Worm (Caenorhabditis elegans) whole organism, L2 larva: ENCODE results near the gene F48B9.3.

Experiments
- C34F6.9 ChIP-seq: fragments of 150-350 bp; optimal IDR thresholded peaks from 2 replicates; lab custom pipeline; 2014; ENCODE audit warnings: missing biosample characterization, missing genetic modification characterization
- F13H6.1 ChIP-seq: sonication (generic microtip); optimal IDR thresholded peaks from 2 replicates; lab custom pipeline; 2016; ENCODE audit warnings: missing genetic modification characterization, missing compliant biosample characterization
- R02D3.7 ChIP-seq: fragments of 150-350 bp; optimal IDR thresholded peaks from 2 replicates; lab custom pipeline; 2014; ENCODE audit warnings: missing biosample characterization, missing genetic modification characterization
- Y55F3AM.14 ChIP-seq: fragments of 200-800 bp; sonication (Bioruptor generic); optimal IDR thresholded peaks from 2 replicates; lab custom pipeline; 2018; ENCODE audit warnings: mild to moderate bottlenecking, missing genetic modification characterization, missing compliant biosample characterization
- ZK546.5 ChIP-seq: sonication (generic microtip); optimal IDR thresholded peaks from 2 replicates; lab custom pipeline; 2017; ENCODE audit warnings: missing biosample characterization, missing genetic modification characterization
- alr-1 ChIP-seq: fragments of 150-350 bp; optimal IDR thresholded peaks from 2 replicates; lab custom pipeline; 2014; ENCODE audit warnings: missing biosample characterization, missing genetic modification characterization
- aly-2 ChIP-seq: fragments of 150-350 bp; optimal IDR thresholded peaks from 2 replicates; lab custom pipeline; 2014; ENCODE audit warnings: missing biosample characterization, missing genetic modification characterization
- ama-1 ChIP-seq: fragments of 150-350 bp; optimal IDR thresholded peaks from 2 replicates; lab custom pipeline; 2018; ENCODE audit warnings: inconsistent platforms
- ceh-82 ChIP-seq: fragments of 150-350 bp; optimal IDR thresholded peaks from 2 replicates; lab custom pipeline; 2014; ENCODE audit warnings: missing biosample characterization, missing genetic modification characterization
- dmd-4 ChIP-seq: sonication (generic microtip); optimal IDR thresholded peaks from 2 replicates; lab custom pipeline; 2017; ENCODE audit warnings: missing biosample characterization, missing genetic modification characterization
- egl-27 ChIP-seq: sonication (generic microtip); optimal IDR thresholded peaks from 3 replicates; lab custom pipeline; 2017; ENCODE audit warnings: missing biosample characterization, missing genetic modification reagents, missing genetic modification characterization
- elt-3 ChIP-seq: sonication (generic microtip); optimal IDR thresholded peaks from 2 replicates; lab custom pipeline; 2017; ENCODE audit warnings: missing biosample characterization, missing genetic modification characterization
- fos-1 ChIP-seq: fragments of 150-350 bp; optimal IDR thresholded peaks from 2 replicates; lab custom pipeline; 2014; ENCODE audit warnings: missing biosample characterization, missing genetic modification characterization
- gmeb-1 ChIP-seq: fragments of 150-350 bp; optimal IDR thresholded peaks from 2 replicates; lab custom pipeline; 2014; ENCODE audit warnings: missing biosample characterization, missing genetic modification characterization
- lin-11 ChIP-seq: fragments of 150-350 bp; sonication (generic microtip); optimal IDR thresholded peaks from 2 replicates; lab custom pipeline; 2014; ENCODE audit warnings: missing biosample characterization, missing genetic modification characterization, inconsistent platforms, mixed read lengths
- lin-39 ChIP-seq: fragments of 150-350 bp; optimal IDR thresholded peaks from 2 replicates; lab custom pipeline; 2014; ENCODE audit warnings: missing biosample characterization, missing genetic modification reagents, missing genetic modification characterization
- lsy-2 ChIP-seq, 2 experiments: fragments of 150-350 bp in 1 of 2; sonication (generic microtip) in 1 of 2; optimal IDR thresholded peaks; 2 replicates each; lab custom pipeline; 2014 to 2017; ENCODE audit warnings: missing biosample characterization in 2 of 2, missing genetic modification characterization in 2 of 2
- mbf-1 ChIP-seq: sonication (generic microtip); optimal IDR thresholded peaks from 2 replicates; lab custom pipeline; 2017; ENCODE audit warnings: missing biosample characterization, missing genetic modification characterization
- mdl-1 ChIP-seq, 2 experiments: fragments of 150-350 bp in 1 of 2; sonication (generic microtip) in 1 of 2; optimal IDR thresholded peaks; 2 replicates each; lab custom pipeline; 2017; ENCODE audit warnings: missing biosample characterization in 2 of 2, missing genetic modification characterization in 2 of 2
- nhr-10 ChIP-seq: sonication (generic microtip); optimal IDR thresholded peaks from 2 replicates; lab custom pipeline; 2017; ENCODE audit warnings: missing biosample characterization, missing genetic modification characterization
- nhr-11 ChIP-seq: fragments of 150-350 bp; optimal IDR thresholded peaks from 2 replicates; lab custom pipeline; 2014; ENCODE audit warnings: missing biosample characterization, missing genetic modification characterization
- nhr-129 ChIP-seq: fragments of 150-350 bp; optimal IDR thresholded peaks from 2 replicates; lab custom pipeline; 2014; ENCODE audit warnings: missing biosample characterization, missing genetic modification characterization
- nhr-21 ChIP-seq: fragments of 150-350 bp; optimal IDR thresholded peaks from 2 replicates; lab custom pipeline; 2014; ENCODE audit warnings: missing biosample characterization, missing genetic modification characterization
- nhr-23 ChIP-seq: fragments of 150-350 bp; optimal IDR thresholded peaks from 2 replicates; lab custom pipeline; 2014; ENCODE audit warnings: missing biosample characterization, missing genetic modification reagents, missing genetic modification characterization
- nhr-237 ChIP-seq: fragments of 150-350 bp; optimal IDR thresholded peaks from 2 replicates; lab custom pipeline; 2014; ENCODE audit warnings: missing biosample characterization, missing genetic modification characterization
- nhr-25 ChIP-seq: fragments of 150-350 bp; sonication (generic microtip); optimal IDR thresholded peaks from 3 replicates; lab custom pipeline; 2014; ENCODE audit warnings: missing biosample characterization, missing genetic modification characterization
- nhr-6 ChIP-seq: fragments of 150-350 bp; optimal IDR thresholded peaks from 2 replicates; lab custom pipeline; 2014; ENCODE audit warnings: missing biosample characterization, missing genetic modification characterization
- nhr-77 ChIP-seq: fragments of 150-350 bp; optimal IDR thresholded peaks from 2 replicates; lab custom pipeline; 2014; ENCODE audit warnings: missing biosample characterization, missing genetic modification characterization
- peb-1 ChIP-seq: fragments of 150-350 bp; optimal IDR thresholded peaks from 2 replicates; lab custom pipeline; 2014; ENCODE audit warnings: missing biosample characterization, missing genetic modification characterization
- sem-4 ChIP-seq: fragments of 150-350 bp; optimal IDR thresholded peaks from 2 replicates; lab custom pipeline; 2014; ENCODE audit warnings: missing biosample characterization, missing genetic modification reagents, missing genetic modification characterization
- skn-1 ChIP-seq: sonication (generic microtip); optimal IDR thresholded peaks from 2 replicates; lab custom pipeline; 2017; ENCODE audit warnings: missing biosample characterization, missing genetic modification characterization
- sma-3 ChIP-seq: sonication (generic microtip); optimal IDR thresholded peaks from 2 replicates; lab custom pipeline; 2016; ENCODE audit warnings: missing genetic modification reagents, missing genetic modification characterization, missing compliant biosample characterization
- unc-39 ChIP-seq: fragments of 150-350 bp; optimal IDR thresholded peaks from 2 replicates; lab custom pipeline; 2014; ENCODE audit warnings: missing biosample characterization, missing genetic modification characterization
- unc-55 ChIP-seq: fragments of 150-350 bp; sonication (generic microtip); optimal IDR thresholded peaks from 3 replicates; lab custom pipeline; 2014; ENCODE audit warnings: missing biosample characterization, missing genetic modification reagents, missing genetic modification characterization
- zag-1 ChIP-seq: fragments of 150-350 bp; optimal IDR thresholded peaks from 2 replicates; lab custom pipeline; 2014; ENCODE audit warnings: missing biosample characterization, missing genetic modification characterization
- ztf-1 ChIP-seq: fragments of 200-800 bp; sonication (Bioruptor generic); conservative IDR thresholded peaks from 2 replicates; pipeline ENCODE4 v1.3.6; 2022; ENCODE audit warnings: missing genetic modification characterization, missing compliant biosample characterization
- ztf-11 ChIP-seq: sonication (generic microtip); optimal IDR thresholded peaks from 2 replicates; lab custom pipeline; 2017; ENCODE audit warnings: missing biosample characterization, missing genetic modification characterization

Gene F48B9.3

ce11 chrX:2164751-2165150, at the start of gene F48B9.3:
Gene F48B9.3 (plus strand): TSS chrX:2165051.
- no peak for TF ChIP-seq zag-1 (tag; lab: Kevin White, UChicago)
- no peak for TF ChIP-seq mdl-1 (tag; optimal IDR thresholded peaks at IDR 0.05; lab: Kevin White, UChicago)
- no peak for TF ChIP-seq skn-1 (tag; lab: Kevin White, UChicago)
- no peak for TF ChIP-seq nhr-11
- TF ChIP-seq nhr-25, result no peak
- TF ChIP-seq ZK546.5, result no peak
- TF ChIP-seq sma-3, result no peak
- no peak for TF ChIP-seq ceh-82 (tag; lab: Kevin White, UChicago)
- no peak for TF ChIP-seq F13H6.1 (tag; lab: Kevin White, UChicago)
- no peak for TF ChIP-seq lin-11 (tag; lab: Kevin White, UChicago)
- no peak for TF ChIP-seq alr-1
- TF ChIP-seq dmd-4 (tag; lab: Kevin White, UChicago), result no peak
- TF ChIP-seq ztf-1 (GFP tag; lab: Robert Waterston, UW), result no peak
- no peak for TF ChIP-seq peb-1 (tag; lab: Kevin White, UChicago)
- no peak for TF ChIP-seq R02D3.7 (tag; lab: Kevin White, UChicago)
- no peak for TF ChIP-seq mbf-1 (tag; lab: Kevin White, UChicago)
- no peak for TF ChIP-seq aly-2 (tag; lab: Kevin White, UChicago)
- no peak for TF ChIP-seq nhr-23
- TF ChIP-seq ama-1 (lab: Kevin White, UChicago), result no peak
- no peak for TF ChIP-seq ztf-11 (tag; lab: Kevin White, UChicago)

ce11 chrX:2116304-2116867, 48.5 kb upstream of the F48B9.3 start:
- peak; percentile 23 for TF ChIP-seq sem-4
- TF ChIP-seq mdl-1 (tag; optimal IDR thresholded peaks at IDR 0.05; lab: Kevin White, UChicago), result peak in 1 of 2 experiments; percentile 12
- TF ChIP-seq nhr-21, result peak; percentile 64
- peak; percentile 31 for TF ChIP-seq nhr-25
- TF ChIP-seq gmeb-1, result no peak
- TF ChIP-seq ztf-11 (tag; lab: Kevin White, UChicago), result no peak

- TF ChIP-seq lsy-2 (tag; optimal IDR thresholded peaks at IDR 0.05; lab: Kevin White, UChicago), result no peak
- TF ChIP-seq egl-27 (tag; lab: Kevin White, UChicago), result no peak
- no peak for TF ChIP-seq unc-55 (GFP tag; lab: Kevin White, UChicago)
- TF ChIP-seq unc-39 (tag; lab: Kevin White, UChicago), result no peak
- no peak for TF ChIP-seq nhr-23
- no peak for TF ChIP-seq peb-1 (tag; lab: Kevin White, UChicago)
- TF ChIP-seq nhr-6 (tag; lab: Kevin White, UChicago), result no peak
- TF ChIP-seq aly-2 (tag; lab: Kevin White, UChicago), result no peak
- no peak for TF ChIP-seq fos-1 (tag; lab: Kevin White, UChicago)
- TF ChIP-seq Y55F3AM.14 (GFP tag; lab: Kevin White, UChicago), result no peak
- no peak for TF ChIP-seq gmeb-1
- no peak for TF ChIP-seq R02D3.7 (tag; lab: Kevin White, UChicago)
Observed at ce11 chrX:2118162-2118561, 46.7 kb upstream of the F48B9.3 start, which contains the start of gene swip-10. Gene swip-10 (minus strand): TSS chrX:2118262.

- TF ChIP-seq nhr-77 (tag; lab: Kevin White, UChicago) (no peak), mdl-1 (tag; optimal IDR thresholded peaks at IDR 0.05; lab: Kevin White, UChicago) (no peak), lsy-2 (tag; optimal IDR thresholded peaks at IDR 0.05; lab: Kevin White, UChicago) (no peak), nhr-129 (no peak), elt-3 (tag; lab: Kevin White, UChicago) (no peak), skn-1 (tag; lab: Kevin White, UChicago) (no peak), nhr-25 (no peak), C34F6.9 (no peak), nhr-21 (no peak), zag-1 (tag; lab: Kevin White, UChicago) (no peak), sma-3 (no peak), ceh-82 (tag; lab: Kevin White, UChicago) (no peak), dmd-4 (tag; lab: Kevin White, UChicago) (no peak), egl-27 (tag; lab: Kevin White, UChicago) (no peak), ZK546.5 (no peak), ztf-1 (GFP tag; lab: Robert Waterston, UW) (no peak), nhr-10 (no peak), unc-39 (tag; lab: Kevin White, UChicago) (no peak), nhr-237 (tag; lab: Kevin White, UChicago) (no peak), lin-39 (tag; lab: Kevin White, UChicago) (no peak)
- TF ChIP-seq, all 48 proteins: peak for 0
Observed at ce11 chrX:2120961-2121360, 43.9 kb upstream of the F48B9.3 start, which contains the start of gene gpa-5. Gene gpa-5 (minus strand): TSS chrX:2121061.
